Fruit fly (Drosophila melanogaster): ENCODE data around the gene CG7202.

The CG7202 gene

DNA sequence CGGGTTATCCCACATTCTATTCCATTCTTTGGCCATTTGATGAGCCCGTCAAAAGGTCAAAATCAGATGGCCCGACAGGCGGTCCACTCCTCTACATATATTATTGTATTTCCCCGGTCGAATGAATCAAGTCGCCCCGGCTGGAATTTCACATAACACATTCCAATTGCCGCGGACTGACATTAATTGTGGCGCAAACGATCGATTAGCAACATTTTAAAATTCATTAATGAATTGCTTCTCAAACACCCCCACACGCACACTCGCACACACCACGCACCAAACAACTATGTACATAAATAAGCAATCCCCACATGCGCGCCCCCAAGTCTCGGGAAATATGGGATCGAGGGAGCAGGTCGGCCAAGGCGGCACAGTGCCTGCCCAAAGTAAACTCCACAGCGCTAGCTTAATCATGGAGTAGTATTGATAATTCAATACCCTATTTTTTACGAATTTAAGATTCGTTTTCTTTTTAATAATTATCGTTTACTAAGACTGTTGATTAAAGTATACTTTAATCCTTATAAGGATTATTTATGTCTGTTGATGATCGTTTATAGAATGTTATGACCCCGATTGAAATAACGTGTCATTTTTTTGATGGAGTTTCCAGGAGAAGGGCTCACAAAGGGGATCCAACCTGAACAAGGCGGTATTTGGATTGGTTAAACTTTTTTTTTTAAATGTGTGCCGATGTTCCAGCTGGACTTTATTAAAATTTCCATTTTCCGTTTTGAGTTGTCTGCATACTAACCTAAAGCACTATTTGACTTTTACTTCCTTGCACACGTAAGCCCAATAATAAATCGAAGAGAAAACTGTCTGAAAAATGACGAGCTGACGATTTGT lies 27.1 kb downstream of the CG7202 start:
- TF ChIP-seq CG14655 (GFP tag; optimal IDR thresholded peaks at IDR 0.05) (no peak), gl (tag; optimal IDR thresholded peaks at IDR 0.05) (no peak), CG8159 (tag; optimal IDR thresholded peaks at IDR 0.05) (no peak), CG15710 (tag; optimal IDR thresholded peaks at IDR 0.05) (no peak), fd96Ca (GFP tag; IDR thresholded peaks at IDR 0.05) (no peak), CG12605 (GFP tag; IDR thresholded peaks at IDR 0.05) (no peak), CG32121 (GFP tag; IDR thresholded peaks at IDR 0.05) (no peak)

- TF ChIP-seq CG13204 (GFP tag; optimal IDR thresholded peaks at IDR 0.05) (no peak), Pif1B (GFP tag; optimal IDR thresholded peaks at IDR 0.05) (peak; percentile 10), CG8301 (tag; optimal IDR thresholded peaks at IDR 0.05) (no peak), CG8159 (tag; optimal IDR thresholded peaks at IDR 0.05) (no peak), CG14655 (GFP tag; optimal IDR thresholded peaks at IDR 0.05) (no peak), CG32121 (GFP tag; IDR thresholded peaks at IDR 0.05) (no peak), Snoo (tag; optimal IDR thresholded peaks at IDR 0.05) (no peak), CG4496 (GFP tag; IDR thresholded peaks at IDR 0.05) (no peak), rn (GFP tag; IDR thresholded peaks at IDR 0.05) (no peak), D1 (tag; optimal IDR thresholded peaks at IDR 0.05) (no peak), CG15710 (tag; optimal IDR thresholded peaks at IDR 0.05) (no peak), CG9948 (tag; optimal IDR thresholded peaks at IDR 0.05) (no peak), CG10348 (GFP tag; IDR thresholded peaks at IDR 0.05) (no peak), Ets98B (GFP tag; IDR thresholded peaks at IDR 0.05) (no peak), Pif1A (GFP tag; optimal IDR thresholded peaks at IDR 0.05) (peak; percentile 21)
These were observed 28.3 kb downstream of the CG7202 start for dm6 chr3L:21464240-21464639.

DNA sequence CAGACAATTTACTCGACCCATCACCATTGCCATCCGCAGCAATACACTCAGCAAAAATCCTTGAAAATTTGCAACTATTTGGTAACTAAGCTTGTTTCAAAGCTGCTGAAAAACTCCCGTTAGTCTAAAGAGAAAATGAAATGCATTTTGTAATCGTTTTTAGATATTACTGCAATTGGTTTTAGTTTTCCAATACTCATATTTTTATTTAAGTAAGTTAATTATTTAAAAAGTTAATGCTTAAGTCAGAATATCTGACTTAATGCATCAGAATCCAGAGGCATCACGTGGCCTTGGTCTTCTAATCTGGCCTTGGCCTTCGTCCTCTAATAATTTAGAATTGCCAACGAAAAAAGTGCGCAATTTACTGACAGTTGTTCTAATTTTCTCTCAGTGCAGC lies 29.7 kb downstream of the CG7202 start:
- TF ChIP-seq CG14655 (GFP tag; optimal IDR thresholded peaks at IDR 0.05) (peak; percentile 15), CG9948 (tag; optimal IDR thresholded peaks at IDR 0.05) (no peak), Pif1A (GFP tag; optimal IDR thresholded peaks at IDR 0.05) (no peak)

- TF ChIP-seq CG13204 (GFP tag; optimal IDR thresholded peaks at IDR 0.05) (no peak), CG10348 (GFP tag; IDR thresholded peaks at IDR 0.05) (no peak), Ets98B (GFP tag; IDR thresholded peaks at IDR 0.05) (no peak), CG8301 (tag; optimal IDR thresholded peaks at IDR 0.05) (no peak), Snoo (tag; optimal IDR thresholded peaks at IDR 0.05) (no peak), CG8159 (tag; optimal IDR thresholded peaks at IDR 0.05) (no peak), CG32121 (GFP tag; IDR thresholded peaks at IDR 0.05) (no peak), fd96Ca (GFP tag; IDR thresholded peaks at IDR 0.05) (no peak)
These were observed 32.3 kb downstream of the CG7202 start for dm6 chr3L:21460149-21460873.

DNA sequence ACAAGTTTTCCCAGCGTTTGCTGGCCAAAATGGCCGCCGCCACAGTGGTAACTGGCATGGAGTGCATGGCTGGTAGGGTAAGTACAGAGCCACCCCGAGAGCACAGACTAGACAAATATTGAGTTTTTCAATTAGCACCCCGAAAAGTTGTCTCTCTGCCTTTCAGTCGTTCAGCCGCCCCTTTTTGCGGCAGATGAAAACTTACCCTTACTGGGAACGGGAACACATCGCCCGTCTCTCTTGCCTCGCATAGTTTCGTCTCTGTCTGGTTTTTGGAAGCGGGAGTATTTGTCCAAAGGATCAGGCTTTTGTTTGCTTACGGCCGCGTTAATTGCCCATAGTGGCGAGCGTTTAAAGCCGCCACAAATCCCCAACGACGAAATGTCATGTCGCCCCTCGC lies 33.8 kb downstream of the CG7202 start:
- TF ChIP-seq CG15710 (tag; optimal IDR thresholded peaks at IDR 0.05) = no peak
- no peak for TF ChIP-seq Snoo (tag; optimal IDR thresholded peaks at IDR 0.05)
- no peak for TF ChIP-seq CG13204 (GFP tag; optimal IDR thresholded peaks at IDR 0.05)
- TF ChIP-seq rn (GFP tag; IDR thresholded peaks at IDR 0.05) = no peak
- TF ChIP-seq CG9948 (tag; optimal IDR thresholded peaks at IDR 0.05) = no peak
- no peak for TF ChIP-seq CG34367 (tag; optimal IDR thresholded peaks at IDR 0.05)
- no peak for TF ChIP-seq CG32121 (GFP tag; IDR thresholded peaks at IDR 0.05)
- no peak for TF ChIP-seq D1 (tag; optimal IDR thresholded peaks at IDR 0.05)
- no peak for TF ChIP-seq CG17806 (tag; optimal IDR thresholded peaks at IDR 0.05)
- TF ChIP-seq CG8159 (tag; optimal IDR thresholded peaks at IDR 0.05) = no peak
- no peak for TF ChIP-seq Pif1A (GFP tag; optimal IDR thresholded peaks at IDR 0.05)

DNA sequence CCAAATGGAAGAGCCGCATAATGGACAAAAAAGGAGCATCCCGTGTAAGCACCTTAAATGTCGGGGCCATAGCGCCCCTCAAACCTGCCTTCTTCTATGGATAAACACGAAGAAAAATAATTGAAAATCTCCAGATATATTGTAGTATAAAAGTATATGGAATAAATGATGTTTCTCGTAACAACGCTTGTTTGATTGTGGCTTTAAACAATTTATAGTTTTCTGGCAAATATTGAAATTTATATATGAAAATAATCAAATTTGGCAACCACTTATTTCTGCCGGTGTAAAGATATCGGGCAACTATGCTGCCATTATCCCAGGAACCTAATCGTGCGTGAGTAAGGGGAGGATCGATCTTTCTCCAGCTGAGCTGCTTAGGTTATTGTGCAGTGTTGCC lies 37.4 kb downstream of the CG7202 start:
- no peak for TF ChIP-seq EcR (GFP tag; optimal IDR thresholded peaks at IDR 0.05)
- no peak for TF ChIP-seq CG32121 (GFP tag; IDR thresholded peaks at IDR 0.05)
- TF ChIP-seq Pif1B (GFP tag; optimal IDR thresholded peaks at IDR 0.05) = no peak

- TF ChIP-seq Pif1A (GFP tag; optimal IDR thresholded peaks at IDR 0.05) = peak; percentile 70
- TF ChIP-seq CG34367 (tag; optimal IDR thresholded peaks at IDR 0.05) = peak; percentile 61
- peak; percentile 56 for TF ChIP-seq CG14655 (GFP tag; optimal IDR thresholded peaks at IDR 0.05)
- no peak for TF ChIP-seq rn (GFP tag; IDR thresholded peaks at IDR 0.05)
- TF ChIP-seq CG4496 (GFP tag; IDR thresholded peaks at IDR 0.05) = 0 out of 3 replicates have a peak, but pooled peaks have one; percentile 23
- TF ChIP-seq CG9948 (tag; optimal IDR thresholded peaks at IDR 0.05) = peak; percentile 70
- peak; percentile 34 for TF ChIP-seq CG8301 (tag; optimal IDR thresholded peaks at IDR 0.05)
- TF ChIP-seq CG8159 (tag; optimal IDR thresholded peaks at IDR 0.05) = peak; percentile 71
- no peak for TF ChIP-seq Snoo (tag; optimal IDR thresholded peaks at IDR 0.05)
- TF ChIP-seq CG13204 (GFP tag; optimal IDR thresholded peaks at IDR 0.05) = no peak
- peak; percentile 65 for TF ChIP-seq CG15710 (tag; optimal IDR thresholded peaks at IDR 0.05)
- peak; percentile 32 for TF ChIP-seq gl (tag; optimal IDR thresholded peaks at IDR 0.05)
- TF ChIP-seq CG17806 (tag; optimal IDR thresholded peaks at IDR 0.05) = peak; percentile 72
- no peak for TF ChIP-seq fd96Ca (GFP tag; IDR thresholded peaks at IDR 0.05)
- no peak for TF ChIP-seq CG10348 (GFP tag; IDR thresholded peaks at IDR 0.05)
- TF ChIP-seq Ets98B (GFP tag; IDR thresholded peaks at IDR 0.05) = no peak
- no peak for TF ChIP-seq CG12605 (GFP tag; IDR thresholded peaks at IDR 0.05)
- no peak for TF ChIP-seq D1 (tag; optimal IDR thresholded peaks at IDR 0.05)
- TF ChIP-seq CG32121 (GFP tag; IDR thresholded peaks at IDR 0.05) = no peak
- TF ChIP-seq EcR (GFP tag; optimal IDR thresholded peaks at IDR 0.05) = no peak
- TF ChIP-seq Pif1B (GFP tag; optimal IDR thresholded peaks at IDR 0.05) = peak; percentile 57
These were observed 39.0 kb downstream of the CG7202 start for dm6 chr3L:21453623-21454022.

All from whole organism, pupa.